Comparison of ENCODE assay signal across 5 fruit fly cellular contexts in genomic region chr3R:15342432-15342925, dm6.
TF ChIP-seq lines count a peak whose summit lies in the region.

No protein-coding gene starts in this region.

- no peak for TF ChIP-seq CTCF in whole organism, embryonic (GFP tag; optimal IDR thresholded peaks at IDR 0.05; lab: Kevin White, UChicago)

TF ChIP-seq in whole organism, adult, 20 proteins besides CTCF, POLR2A, EP300 and RAD21:
- TF ChIP-seq CG1620 (GFP tag; optimal IDR thresholded peaks at IDR 0.05; lab: Kevin White, UChicago) = no peak
- TF ChIP-seq pad (GFP tag; optimal IDR thresholded peaks at IDR 0.05; lab: Kevin White, UChicago) = no peak
- TF ChIP-seq Crg-1 (GFP tag; optimal IDR thresholded peaks at IDR 0.05; lab: Kevin White, UChicago) = no peak
- TF ChIP-seq toe (GFP tag; optimal IDR thresholded peaks at IDR 0.05; lab: Kevin White, UChicago) = no peak
- TF ChIP-seq tj (GFP tag; optimal IDR thresholded peaks at IDR 0.05; lab: Kevin White, UChicago) = peak; percentile 94
- no peak for TF ChIP-seq CG33017 (tag; optimal IDR thresholded peaks at IDR 0.05; lab: Kevin White, UChicago)
- no peak for TF ChIP-seq Clk (GFP tag; optimal IDR thresholded peaks at IDR 0.05; lab: Kevin White, UChicago)
- TF ChIP-seq bab1 (GFP tag; optimal IDR thresholded peaks at IDR 0.05; lab: Kevin White, UChicago) = no peak
- no peak for TF ChIP-seq CG14711 (tag; optimal IDR thresholded peaks at IDR 0.05; lab: Kevin White, UChicago)
- no peak for TF ChIP-seq ovo (GFP tag; optimal IDR thresholded peaks at IDR 0.05; lab: Kevin White, UChicago)
- no peak for TF ChIP-seq Mnt (GFP tag; optimal IDR thresholded peaks at IDR 0.05; lab: Kevin White, UChicago)
- TF ChIP-seq CG7045 (GFP tag; optimal IDR thresholded peaks at IDR 0.05; lab: Kevin White, UChicago) = peak; percentile 3
- TF ChIP-seq CG12768 (GFP tag; optimal IDR thresholded peaks at IDR 0.05; lab: Kevin White, UChicago) = peak; percentile 0
- TF ChIP-seq kay (GFP tag; lab: Kevin White, UChicago; ENCODE audit: borderline replicate concordance) = no peak
- TF ChIP-seq cnc (optimal IDR thresholded peaks at IDR 0.05; lab: Kevin White, UChicago) = no peak

TF ChIP-seq in whole organism, embryonic, 481 proteins besides CTCF, POLR2A, EP300 and RAD21 (continues in another document):
- TF ChIP-seq Bdp1 (GFP tag; optimal IDR thresholded peaks at IDR 0.05; lab: Kevin White, UChicago) (no peak), CG34376 (GFP tag; optimal IDR thresholded peaks at IDR 0.05; lab: Kevin White, UChicago) (no peak), Ptx1 (GFP tag; IDR thresholded peaks at IDR 0.05; lab: Robert Waterston, UW) (0 out of 2 replicates have a peak, but pooled peaks have one; percentile 6), E2f1 (GFP tag; IDR thresholded peaks at IDR 0.05; lab: Robert Waterston, UW) (no peak), CG8924 (tag; optimal IDR thresholded peaks at IDR 0.05; lab: Kevin White, UChicago) (no peak), Asciz (GFP tag; optimal IDR thresholded peaks at IDR 0.05; lab: Kevin White, UChicago) (no peak), CrebB (tag; optimal IDR thresholded peaks at IDR 0.05; lab: Kevin White, UChicago) (no peak), ap (GFP tag; IDR thresholded peaks at IDR 0.05; lab: Robert Waterston, UW) (no peak), Hr39 (optimal IDR thresholded peaks at IDR 0.05; lab: Kevin White, UChicago) (no peak), pfk (GFP tag; optimal IDR thresholded peaks at IDR 0.05; lab: Kevin White, UChicago) (no peak), CG1647 (GFP tag; optimal IDR thresholded peaks at IDR 0.05; lab: Kevin White, UChicago) (no peak), Lhr (GFP tag; optimal IDR thresholded peaks at IDR 0.05; lab: Kevin White, UChicago) (no peak), emc (GFP tag; optimal IDR thresholded peaks at IDR 0.05; lab: Kevin White, UChicago) (no peak), CG9437 (GFP tag; optimal IDR thresholded peaks at IDR 0.05; lab: Kevin White, UChicago) (no peak), chm (GFP tag; IDR thresholded peaks at IDR 0.05; lab: Robert Waterston, UW) (peak; percentile 23; the same call in 1 of the 2 replicates), Trl (optimal IDR thresholded peaks at IDR 0.05; lab: Kevin White, UChicago) (peak in 1 of 2 experiments; percentile 27), Trl (GFP tag; optimal IDR thresholded peaks at IDR 0.05; lab: Kevin White, UChicago) (no peak), unc-4 (GFP tag; IDR thresholded peaks at IDR 0.05; lab: Robert Waterston, UW; ENCODE audit: partially characterized antibody) (no peak), CG30020 (tag; optimal IDR thresholded peaks at IDR 0.05; lab: Kevin White, UChicago) (no peak), CG11695 (GFP tag; IDR thresholded peaks at IDR 0.05; lab: Robert Waterston, UW) (no peak; the same call in 2 of the 3 replicates)

TF ChIP-seq in whole organism, prepupa, 60 proteins besides CTCF, POLR2A, EP300 and RAD21:
- TF ChIP-seq Gug (GFP tag; IDR thresholded peaks at IDR 0.05; lab: Robert Waterston, UW) = peak; percentile 36; the same call in 1 of the 2 replicates
- no peak for TF ChIP-seq CG11762 (GFP tag; optimal IDR thresholded peaks at IDR 0.05; lab: Kevin White, UChicago; ENCODE audit: insufficient read depth)
- peak; percentile 11 for TF ChIP-seq CG31627 (GFP tag; optimal IDR thresholded peaks at IDR 0.05; lab: Kevin White, UChicago)
- peak; percentile 21; the same call in 1 of the 2 replicates for TF ChIP-seq CG11294 (GFP tag; IDR thresholded peaks at IDR 0.05; lab: Robert Waterston, UW)
- TF ChIP-seq Blimp-1 (GFP tag; optimal IDR thresholded peaks at IDR 0.05; lab: Kevin White, UChicago) = peak; percentile 75
- peak; percentile 57 for TF ChIP-seq CG15336 (GFP tag; IDR thresholded peaks at IDR 0.05; lab: Robert Waterston, UW)
- no peak for TF ChIP-seq Sox14 (GFP tag; optimal IDR thresholded peaks at IDR 0.05; lab: Kevin White, UChicago)
- peak; percentile 51; the same call in 2 of the 3 replicates for TF ChIP-seq eg (GFP tag; IDR thresholded peaks at IDR 0.05; lab: Robert Waterston, UW)
- no peak for TF ChIP-seq esn (GFP tag; optimal IDR thresholded peaks at IDR 0.05; lab: Kevin White, UChicago)
- TF ChIP-seq svp (GFP tag; lab: Kevin White, UChicago) = peak; percentile 71

TF ChIP-seq in whole organism, pupa, 21 proteins besides CTCF, POLR2A, EP300 and RAD21:
- no peak for TF ChIP-seq D1 (tag; optimal IDR thresholded peaks at IDR 0.05; lab: Kevin White, UChicago)
- TF ChIP-seq Pif1B (GFP tag; optimal IDR thresholded peaks at IDR 0.05; lab: Kevin White, UChicago) = no peak
- peak; percentile 57; the same call in 1 of the 2 replicates for TF ChIP-seq CG32121 (GFP tag; IDR thresholded peaks at IDR 0.05; lab: Robert Waterston, UW)
- TF ChIP-seq Ets98B (GFP tag; IDR thresholded peaks at IDR 0.05; lab: Robert Waterston, UW) = peak; percentile 51; the same call in 1 of the 2 replicates
- no peak for TF ChIP-seq CG10348 (GFP tag; IDR thresholded peaks at IDR 0.05; lab: Robert Waterston, UW)
- no peak for TF ChIP-seq rn (GFP tag; IDR thresholded peaks at IDR 0.05; lab: Robert Waterston, UW)
- no peak for TF ChIP-seq EcR (GFP tag; optimal IDR thresholded peaks at IDR 0.05; lab: Kevin White, UChicago)
- TF ChIP-seq CG4496 (GFP tag; IDR thresholded peaks at IDR 0.05; lab: Robert Waterston, UW) = peak; percentile 61; the same call in 2 of the 3 replicates
- no peak for TF ChIP-seq CG15710 (tag; optimal IDR thresholded peaks at IDR 0.05; lab: Kevin White, UChicago)
- no peak for TF ChIP-seq Snoo (tag; optimal IDR thresholded peaks at IDR 0.05; lab: Kevin White, UChicago)
- TF ChIP-seq Pif1A (GFP tag; optimal IDR thresholded peaks at IDR 0.05; lab: Kevin White, UChicago) = no peak
- no peak for TF ChIP-seq CG34367 (tag; optimal IDR thresholded peaks at IDR 0.05; lab: Kevin White, UChicago)
- TF ChIP-seq CG9948 (tag; optimal IDR thresholded peaks at IDR 0.05; lab: Kevin White, UChicago) = no peak
- TF ChIP-seq fd96Ca (GFP tag; IDR thresholded peaks at IDR 0.05; lab: Robert Waterston, UW) = peak; percentile 55; the same call in 1 of the 3 replicates
- no peak for TF ChIP-seq CG12605 (GFP tag; IDR thresholded peaks at IDR 0.05; lab: Robert Waterston, UW)
- TF ChIP-seq CG17806 (tag; optimal IDR thresholded peaks at IDR 0.05; lab: Kevin White, UChicago) = no peak
- no peak for TF ChIP-seq CG8301 (tag; optimal IDR thresholded peaks at IDR 0.05; lab: Kevin White, UChicago)
- TF ChIP-seq CG8159 (tag; optimal IDR thresholded peaks at IDR 0.05; lab: Kevin White, UChicago) = no peak
- TF ChIP-seq gl (tag; optimal IDR thresholded peaks at IDR 0.05; lab: Kevin White, UChicago) = no peak
- TF ChIP-seq CG14655 (GFP tag; optimal IDR thresholded peaks at IDR 0.05; lab: Kevin White, UChicago) = no peak

TF ChIP-seq in whole organism, wandering third instar larva, 38 proteins besides CTCF, POLR2A, EP300 and RAD21:
- TF ChIP-seq Vsx2 (GFP tag; optimal IDR thresholded peaks at IDR 0.05; lab: Kevin White, UChicago; ENCODE audit: partially characterized antibody) (no peak), lola (GFP tag; optimal IDR thresholded peaks at IDR 0.05; lab: Kevin White, UChicago) (no peak), ey (GFP tag; optimal IDR thresholded peaks at IDR 0.05; lab: Kevin White, UChicago) (peak; percentile 7), sv (GFP tag; optimal IDR thresholded peaks at IDR 0.05; lab: Kevin White, UChicago) (no peak), fru (GFP tag; optimal IDR thresholded peaks at IDR 0.05; lab: Kevin White, UChicago) (no peak), HLH106 (tag; optimal IDR thresholded peaks at IDR 0.05; lab: Kevin White, UChicago) (peak; percentile 16), foxo (GFP tag; optimal IDR thresholded peaks at IDR 0.05; lab: Kevin White, UChicago) (peak in 1 of 2 experiments; percentile 38), OdsH (GFP tag; optimal IDR thresholded peaks at IDR 0.05; lab: Kevin White, UChicago) (peak; percentile 12), N (GFP tag; optimal IDR thresholded peaks at IDR 0.05; lab: Kevin White, UChicago) (no peak)
TF ChIP-seq in whole organism, wandering third instar larva: peak in this region for 4.
